Worm (Caenorhabditis elegans): ENCODE results near the gene ZC204.12.

ce11 chrII:1616382-1616781 is 40.7 kb downstream of the ZC204.12 start, which contains the start of gene fbxa-165:
- TF ChIP-seq nhr-77 (tag; optimal IDR thresholded peaks at IDR 0.05), result no peak
- TF ChIP-seq lin-13 (GFP tag; optimal IDR thresholded peaks at IDR 0.05), result no peak
- TF ChIP-seq egl-27 (tag; optimal IDR thresholded peaks at IDR 0.05), result no peak
- no peak for TF ChIP-seq grh-1 (GFP tag; IDR thresholded peaks at IDR 0.05)
- no peak for TF ChIP-seq lin-39 (tag; optimal IDR thresholded peaks at IDR 0.05)
- TF ChIP-seq elt-2 (tag; optimal IDR thresholded peaks at IDR 0.05), result no peak
- TF ChIP-seq ztf-11 (tag; optimal IDR thresholded peaks at IDR 0.05), result no peak
- TF ChIP-seq zip-4 (GFP tag; optimal IDR thresholded peaks at IDR 0.05), result no peak
- no peak for TF ChIP-seq mab-9 (GFP tag; IDR thresholded peaks at IDR 0.05)
- no peak for TF ChIP-seq unc-62 (GFP tag; optimal IDR thresholded peaks at IDR 0.05)
- no peak for TF ChIP-seq lsy-2 (tag; optimal IDR thresholded peaks at IDR 0.05)

Data from whole organism, L1 larva.